Fruit fly (Drosophila melanogaster) whole organism, embryonic: ENCODE results near the gene Sgs1.

ENCODE experiments used
- Aef1 ChIP-seq: fragments of 200-800 bp; sonication (Bioruptor generic); IDR thresholded peaks from 3 replicates; pipeline ENCODE4 v1.3.6; 2022; ENCODE audit warnings: missing biosample characterization, missing genetic modification characterization
- BtbVII ChIP-seq: fragments of 200-800 bp; sonication (Bioruptor generic); optimal IDR thresholded peaks from 3 replicates; lab custom pipeline; 2017; ENCODE audit warnings: missing biosample characterization, mild to moderate bottlenecking, missing genetic modification characterization
- CG11456 ChIP-seq: fragments of 200-800 bp; sonication (Bioruptor generic); IDR thresholded peaks from 3 replicates; pipeline ENCODE4 v1.3.6; 2022; ENCODE audit warnings: missing biosample characterization, missing genetic modification characterization
- CG11560 ChIP-seq: fragments of 200-800 bp; sonication (Bioruptor generic); IDR thresholded peaks from 3 replicates; pipeline ENCODE4 v1.3.6; 2022; ENCODE audit warnings: missing biosample characterization, missing genetic modification characterization
- CG13624 ChIP-seq: fragments of 200-800 bp; sonication (Bioruptor generic); optimal IDR thresholded peaks from 2 replicates; lab custom pipeline; 2016; ENCODE audit warnings: missing biosample characterization, missing genetic modification characterization
- CG14441 ChIP-seq: fragments of 200-800 bp; sonication (Bioruptor generic); IDR thresholded peaks from 2 replicates; pipeline ENCODE4 v1.3.6; 2022; ENCODE audit warnings: missing biosample characterization, missing genetic modification characterization
- CG14860 ChIP-seq: fragments of 200-800 bp; sonication (Bioruptor generic); IDR thresholded peaks from 3 replicates; pipeline ENCODE4 v1.3.6; 2022; ENCODE audit warnings: missing biosample characterization, missing genetic modification characterization; ENCODE audit not compliant: partially characterized antibody
- CG1602 ChIP-seq: fragments of 200-800 bp; sonication (Bioruptor generic); optimal IDR thresholded peaks from 3 replicates; lab custom pipeline; 2016; ENCODE audit warnings: missing biosample characterization, missing genetic modification characterization
- CG1832 ChIP-seq: fragments of 200-800 bp; sonication (Bioruptor generic); optimal IDR thresholded peaks from 2 replicates; lab custom pipeline; 2017; ENCODE audit warnings: missing biosample characterization, mild to moderate bottlenecking, missing genetic modification characterization, inconsistent platforms
- CG3065 ChIP-seq: fragments of 200-800 bp; sonication (Bioruptor generic); optimal IDR thresholded peaks from 2 replicates; lab custom pipeline; 2016; ENCODE audit warnings: missing biosample characterization, missing genetic modification characterization
- CG31224 ChIP-seq: fragments of 200-800 bp; sonication (Bioruptor generic); IDR thresholded peaks from 2 replicates; pipeline ENCODE4 v1.3.6; 2022; ENCODE audit warnings: missing biosample characterization, missing genetic modification characterization
- CG32767 ChIP-seq: fragments of 200-800 bp; sonication (Bioruptor generic); IDR thresholded peaks from 2 replicates; pipeline ENCODE4 v1.3.6; 2022; ENCODE audit warnings: missing biosample characterization, missing genetic modification characterization
- CG4360 ChIP-seq: fragments of 200-800 bp; sonication (Bioruptor generic); IDR thresholded peaks from 2 replicates; pipeline ENCODE4 v1.3.6; 2022; ENCODE audit warnings: missing biosample characterization, missing genetic modification characterization
- CG4404 ChIP-seq: fragments of 200-800 bp; sonication (Bioruptor generic); IDR thresholded peaks from 2 replicates; pipeline ENCODE4 v1.3.6; 2022; ENCODE audit warnings: missing biosample characterization, missing genetic modification characterization
- CG4820 ChIP-seq: fragments of 200-800 bp; sonication (Bioruptor generic); optimal IDR thresholded peaks from 3 replicates; lab custom pipeline; 2016; ENCODE audit warnings: missing biosample characterization, missing genetic modification characterization
- CG6813 ChIP-seq: fragments of 200-800 bp; sonication (Bioruptor generic); optimal IDR thresholded peaks from 2 replicates; lab custom pipeline; 2017; ENCODE audit warnings: missing biosample characterization, missing genetic modification characterization, mild to moderate bottlenecking, moderate library complexity, missing genetic modification reagents
- CG8089 ChIP-seq: fragments of 200-800 bp; sonication (Bioruptor generic); optimal IDR thresholded peaks from 3 replicates; lab custom pipeline; 2016; ENCODE audit warnings: missing biosample characterization, missing genetic modification characterization
- CHES-1-like ChIP-seq: fragments of 200-800 bp; sonication (Bioruptor generic); optimal IDR thresholded peaks from 2 replicates; lab custom pipeline; 2016; ENCODE audit warnings: missing biosample characterization, missing genetic modification characterization
- CTCF ChIP-seq: fragments of 200-800 bp; sonication (Bioruptor generic); optimal IDR thresholded peaks from 2 replicates; lab custom pipeline; 2017; ENCODE audit warnings: missing biosample characterization, mild to moderate bottlenecking, missing genetic modification characterization, moderate library complexity
- D19B ChIP-seq: fragments of 200-800 bp; sonication (Bioruptor generic); optimal IDR thresholded peaks from 2 replicates; lab custom pipeline; 2017; ENCODE audit warnings: missing biosample characterization, mild to moderate bottlenecking, missing genetic modification characterization
- E2f1 ChIP-seq: fragments of 200-800 bp; sonication (Bioruptor generic); IDR thresholded peaks from 2 replicates; pipeline ENCODE4 v1.3.6; 2022; ENCODE audit warnings: missing biosample characterization, missing genetic modification characterization
- Ets65A ChIP-seq: fragments of 200-800 bp; sonication (Bioruptor generic); peaks from one replicate; lab custom pipeline; 2016; ENCODE audit warnings: missing biosample characterization, missing genetic modification characterization
- Gsc ChIP-seq: fragments of 200-800 bp; sonication (Bioruptor generic); IDR thresholded peaks from 2 replicates; pipeline ENCODE4 v1.3.6; 2022; ENCODE audit warnings: missing biosample characterization, missing genetic modification characterization
- Hand ChIP-seq: fragments of 200-800 bp; sonication (Bioruptor generic); optimal IDR thresholded peaks from 2 replicates; lab custom pipeline; 2017; ENCODE audit warnings: mild to moderate bottlenecking, missing biosample characterization, missing genetic modification reagents, missing genetic modification characterization
- Hr39 ChIP-seq: fragments of >200 bp; optimal IDR thresholded peaks from 2 replicates; lab custom pipeline; 2017
- Hr78 ChIP-seq, 2 experiments: fragments of 200-800 bp in 1 of 2; fragments of >200 bp in 1 of 2; sonication (Bioruptor generic) in 1 of 2; optimal IDR thresholded peaks; 2 replicates each; lab custom pipeline; 2017 to 2019; ENCODE audit warnings: missing biosample characterization in 2 of 2, missing genetic modification characterization in 2 of 2, mild to moderate bottlenecking in 1 of 2, moderate library complexity in 1 of 2
- Mad ChIP-seq: fragments of 200-800 bp; sonication (Bioruptor generic); optimal IDR thresholded peaks from 2 replicates; lab custom pipeline; 2016; ENCODE audit warnings: missing biosample characterization, missing genetic modification characterization
- Mrtf ChIP-seq: fragments of 200-800 bp; sonication (Bioruptor generic); IDR thresholded peaks from 3 replicates; pipeline ENCODE4 v1.3.6; 2022; ENCODE audit warnings: missing biosample characterization, missing genetic modification characterization
- NC2α ChIP-seq: fragments of 200-800 bp; sonication (Bioruptor generic); optimal IDR thresholded peaks from 2 replicates; lab custom pipeline; 2016; ENCODE audit warnings: missing biosample characterization, missing genetic modification characterization
- Neu2 ChIP-seq: fragments of 200-800 bp; sonication (Bioruptor generic); optimal IDR thresholded peaks from 3 replicates; lab custom pipeline; 2016; ENCODE audit warnings: missing biosample characterization, missing genetic modification characterization, borderline replicate concordance
- Optix ChIP-seq: fragments of 200-800 bp; sonication (Bioruptor generic); IDR thresholded peaks from 3 replicates; pipeline ENCODE4 v1.3.6; 2022; ENCODE audit warnings: missing biosample characterization, missing genetic modification characterization
- PHDP ChIP-seq: fragments of 200-800 bp; sonication (Bioruptor generic); optimal IDR thresholded peaks from 3 replicates; lab custom pipeline; 2018; ENCODE audit warnings: missing biosample characterization, mild to moderate bottlenecking, missing genetic modification characterization, moderate library complexity
- Six4 ChIP-seq: fragments of 200-800 bp; sonication (Bioruptor generic); optimal IDR thresholded peaks from 2 replicates; lab custom pipeline; 2016; ENCODE audit warnings: missing biosample characterization, missing genetic modification characterization
- Sry-β ChIP-seq: fragments of 200-800 bp; sonication (Bioruptor generic); optimal IDR thresholded peaks from 2 replicates; lab custom pipeline; 2018; ENCODE audit warnings: missing biosample characterization, mild to moderate bottlenecking, missing genetic modification characterization, moderate library complexity
- YL-1 ChIP-seq: fragments of 200-800 bp; sonication (Bioruptor generic); optimal IDR thresholded peaks from 3 replicates; lab custom pipeline; 2017; ENCODE audit warnings: missing biosample characterization, mild to moderate bottlenecking, missing genetic modification characterization
- bowl ChIP-seq: fragments of 200-800 bp; sonication (Bioruptor generic); IDR thresholded peaks from 2 replicates; pipeline ENCODE4 v1.3.6; 2022; ENCODE audit warnings: missing biosample characterization, missing genetic modification characterization
- cad ChIP-seq: fragments of >200 bp; optimal IDR thresholded peaks from 2 replicates; lab custom pipeline; 2017; ENCODE audit warnings: missing biosample characterization, missing genetic modification characterization
- chn ChIP-seq: fragments of 200-800 bp; sonication (Bioruptor generic); optimal IDR thresholded peaks from 2 replicates; lab custom pipeline; 2016; ENCODE audit warnings: missing biosample characterization, missing genetic modification characterization
- crc ChIP-seq: fragments of 200-800 bp; sonication (Bioruptor generic); optimal IDR thresholded peaks from 2 replicates; lab custom pipeline; 2016; ENCODE audit warnings: missing biosample characterization, missing genetic modification characterization
- dan ChIP-seq: fragments of 200-800 bp; sonication (Bioruptor generic); IDR thresholded peaks from 2 replicates; pipeline ENCODE4 v1.3.6; 2022; ENCODE audit warnings: missing biosample characterization, missing genetic modification characterization
- dmrt99B ChIP-seq: fragments of 200-800 bp; sonication (Bioruptor generic); optimal IDR thresholded peaks from 2 replicates; lab custom pipeline; 2018; ENCODE audit warnings: missing biosample characterization, mild to moderate bottlenecking, missing genetic modification characterization, moderate library complexity
- ham ChIP-seq: fragments of 200-800 bp; sonication (Bioruptor generic); IDR thresholded peaks from 2 replicates; pipeline ENCODE4 v1.3.6; 2022; ENCODE audit warnings: missing biosample characterization, missing genetic modification characterization
- jigr1 ChIP-seq: fragments of 200-800 bp; sonication (Bioruptor generic); IDR thresholded peaks from 3 replicates; pipeline ENCODE4 v1.3.6; 2022; ENCODE audit warnings: missing biosample characterization, missing genetic modification characterization
- jumu ChIP-seq: fragments of 200-800 bp; sonication (Bioruptor generic); optimal IDR thresholded peaks from 3 replicates; lab custom pipeline; 2016; ENCODE audit warnings: missing biosample characterization, missing genetic modification characterization
- klu ChIP-seq: fragments of 200-800 bp; sonication (Bioruptor generic); IDR thresholded peaks from 2 replicates; pipeline ENCODE4 v1.3.6; 2022; ENCODE audit warnings: missing biosample characterization, missing genetic modification characterization
- mld ChIP-seq: fragments of 200-800 bp; sonication (Bioruptor generic); IDR thresholded peaks from 3 replicates; pipeline ENCODE4 v1.3.6; 2022; ENCODE audit warnings: missing biosample characterization, missing genetic modification characterization; ENCODE audit not compliant: partially characterized antibody
- nerfin-1 ChIP-seq: fragments of 200-800 bp; sonication (Bioruptor generic); optimal IDR thresholded peaks from 3 replicates; lab custom pipeline; 2019; ENCODE audit warnings: missing biosample characterization, mild to moderate bottlenecking, missing genetic modification characterization, moderate library complexity
- pum ChIP-seq: fragments of 200-800 bp; sonication (Bioruptor generic); optimal IDR thresholded peaks from 2 replicates; lab custom pipeline; 2016; ENCODE audit warnings: missing biosample characterization, missing genetic modification characterization
- slou ChIP-seq: fragments of 200-800 bp; sonication (Bioruptor generic); optimal IDR thresholded peaks from 3 replicates; lab custom pipeline; 2016; ENCODE audit warnings: missing biosample characterization, missing genetic modification characterization
- tio ChIP-seq: fragments of 200-800 bp; sonication (Bioruptor generic); optimal IDR thresholded peaks from 2 replicates; lab custom pipeline; 2017; ENCODE audit warnings: missing biosample characterization, missing genetic modification characterization, inconsistent platforms
- yki ChIP-seq: fragments of >200 bp; optimal IDR thresholded peaks from 3 replicates; lab custom pipeline; 2018
- zen2 ChIP-seq: fragments of 200-800 bp; sonication (Bioruptor generic); IDR thresholded peaks from 3 replicates; pipeline ENCODE4 v1.3.6; 2022; ENCODE audit warnings: missing biosample characterization, missing genetic modification characterization; ENCODE audit not compliant: partially characterized antibody

Sgs1 gene

DNA sequence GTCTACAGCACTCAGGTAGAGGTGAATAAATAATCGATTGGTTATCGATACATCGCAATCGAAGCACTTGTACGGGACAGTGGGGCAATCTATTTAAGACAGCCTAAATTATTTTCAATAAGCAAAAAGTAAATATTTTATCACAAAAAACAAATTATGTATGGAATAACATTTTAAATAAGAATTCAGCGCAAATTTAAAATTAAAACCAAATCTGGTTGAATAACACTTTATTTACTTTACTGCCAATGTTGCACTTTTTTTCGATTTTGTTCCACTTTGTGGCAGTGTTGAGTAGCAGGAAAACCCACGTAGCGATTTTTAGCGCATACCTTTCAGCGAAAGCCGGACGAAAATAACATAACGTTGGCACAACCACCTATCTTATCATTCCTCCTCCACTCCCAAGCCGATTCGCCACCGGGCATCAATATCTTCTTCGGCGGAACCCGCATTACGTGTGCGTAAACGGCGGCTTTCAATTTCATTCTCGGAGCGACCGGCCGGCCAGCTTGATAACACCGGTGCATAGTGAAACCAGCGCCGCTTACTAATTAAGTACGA lies 39.9 kb downstream of the Sgs1 start, which contains the start of the genes Gmd and CG3792 (continued):
- TF ChIP-seq CG31224 (GFP tag; lab: Robert Waterston, UW) (peak; percentile 93), Sry-β (peak; percentile 76), CG1832 (no peak), CG11456 (peak; percentile 96), CG14860 (peak; percentile 92), dan (peak; percentile 85), Mrtf (GFP tag; lab: Robert Waterston, UW) (peak; percentile 92), klu (GFP tag; lab: Robert Waterston, UW) (peak; percentile 95), CG4360 (GFP tag; lab: Robert Waterston, UW) (peak; percentile 70), slou (GFP tag; lab: Kevin White, UChicago) (peak; percentile 92), Hr39 (no peak), crc (peak; percentile 90), CG32767 (GFP tag; lab: Robert Waterston, UW) (peak; percentile 95), CG4404 (GFP tag; lab: Robert Waterston, UW) (peak; percentile 96), CG6813 (GFP tag; lab: Kevin White, UChicago) (peak; percentile 92), jumu (GFP tag; lab: Kevin White, UChicago) (peak; percentile 95), Hand (peak; percentile 68), Hr78 (GFP tag; optimal IDR thresholded peaks at IDR 0.05; lab: Kevin White, UChicago) (peak in 1 of 2 experiments; percentile 78), ham (GFP tag; lab: Robert Waterston, UW) (peak; percentile 86; the same call in 1 of the 2 replicates), yki (no peak), Optix (GFP tag; lab: Robert Waterston, UW) (peak; percentile 81), pum (GFP tag; lab: Kevin White, UChicago) (peak; percentile 94), CG3065 (GFP tag; lab: Kevin White, UChicago) (peak; percentile 79), CG11560 (tag; lab: Robert Waterston, UW) (peak; percentile 92), E2f1 (peak; percentile 96), Gsc (peak; percentile 87), Six4 (peak; percentile 92), Aef1 (GFP tag; lab: Robert Waterston, UW) (peak; percentile 95), Neu2 (peak; percentile 36), Mad (GFP tag; lab: Kevin White, UChicago) (peak; percentile 90), zen2 (peak; percentile 72; the same call in 2 of the 3 replicates), bowl (GFP tag; lab: Robert Waterston, UW) (peak; percentile 89), CG14441 (GFP tag; lab: Robert Waterston, UW) (peak; percentile 96), dmrt99B (tag; lab: Kevin White, UChicago) (no peak), CG8089 (GFP tag; lab: Kevin White, UChicago) (peak; percentile 81), nerfin-1 (tag; lab: Kevin White, UChicago) (peak; percentile 93), CTCF (GFP tag; lab: Kevin White, UChicago) (peak; percentile 51), CG1602 (GFP tag; lab: Kevin White, UChicago) (peak; percentile 95), Ets65A (GFP tag; lab: Kevin White, UChicago) (peak; percentile 99), PHDP (tag; lab: Kevin White, UChicago) (peak; percentile 89), NC2α (GFP tag; lab: Kevin White, UChicago) (peak; percentile 90), CG13624 (peak; percentile 94), CG4820 (GFP tag; lab: Kevin White, UChicago) (peak; percentile 95), mld (GFP tag; lab: Robert Waterston, UW) (peak; percentile 61; the same call in 1 of the 3 replicates), jigr1 (GFP tag; lab: Robert Waterston, UW) (peak; percentile 91), CHES-1-like (peak; percentile 92), cad (GFP tag; lab: Kevin White, UChicago) (no peak), YL-1 (peak; percentile 82), D19B (peak; percentile 85), chn (peak; percentile 96), tio (GFP tag; lab: Kevin White, UChicago) (no peak), BtbVII (GFP tag; lab: Kevin White, UChicago) (peak; percentile 95)
